Fruit fly (Drosophila melanogaster) whole organism, wandering third instar larva: ENCODE measurements around the gene CG6034.

Experiments
- Abd-B ChIP-seq: fragments of >200 bp; optimal IDR thresholded peaks from 2 replicates; lab custom pipeline; 2017; ENCODE audit warnings: missing biosample characterization, missing genetic modification characterization
- CG32264 ChIP-seq: fragments of 200-800 bp; sonication (Bioruptor generic); optimal IDR thresholded peaks from 2 replicates; lab custom pipeline; 2016; ENCODE audit warnings: missing biosample characterization, missing genetic modification characterization
- CG9705 ChIP-seq: fragments of 200-800 bp; sonication (Bioruptor generic); optimal IDR thresholded peaks from 2 replicates; lab custom pipeline; 2018; ENCODE audit warnings: missing biosample characterization, mild to moderate bottlenecking, missing genetic modification characterization
- CrebA ChIP-seq: fragments of 200-800 bp; sonication (Bioruptor generic); optimal IDR thresholded peaks from 2 replicates; lab custom pipeline; 2016; ENCODE audit warnings: missing biosample characterization, mild to moderate bottlenecking, missing genetic modification characterization, borderline replicate concordance
- Dfd ChIP-seq: fragments of >200 bp; optimal IDR thresholded peaks from 2 replicates; lab custom pipeline; 2017; ENCODE audit warnings: missing biosample characterization, missing genetic modification characterization
- Dif ChIP-seq: fragments of 200-275, 200-300 bp; sonication (Bioruptor generic); optimal IDR thresholded peaks from 2 replicates; lab custom pipeline; 2018; ENCODE audit warnings: missing biosample characterization, missing genetic modification characterization; ENCODE audit not compliant: partially characterized antibody
- GATAd ChIP-seq: sonication (Bioruptor generic); optimal IDR thresholded peaks from 2 replicates; lab custom pipeline; 2016; ENCODE audit warnings: missing biosample characterization, missing genetic modification characterization
- HLH106 ChIP-seq: fragments of 200-800 bp; optimal IDR thresholded peaks from 3 replicates; lab custom pipeline; 2019; ENCODE audit warnings: missing biosample characterization, mild to moderate bottlenecking, missing genetic modification characterization, moderate library complexity
- Hnf4 ChIP-seq: fragments of 200-800 bp; sonication (Bioruptor generic); optimal IDR thresholded peaks from 2 replicates; lab custom pipeline; 2016; ENCODE audit warnings: missing biosample characterization, mild to moderate bottlenecking, missing genetic modification characterization
- Hr78 ChIP-seq: fragments of >200 bp; optimal IDR thresholded peaks from 2 replicates; lab custom pipeline; 2017; ENCODE audit warnings: missing biosample characterization, missing genetic modification characterization
- Jra ChIP-seq: sonication (Bioruptor generic); optimal IDR thresholded peaks from 2 replicates; lab custom pipeline; 2016; ENCODE audit warnings: missing biosample characterization, missing genetic modification characterization
- Mio ChIP-seq: sonication (Bioruptor generic); optimal IDR thresholded peaks from 2 replicates; lab custom pipeline; 2016; ENCODE audit warnings: missing biosample characterization, missing genetic modification characterization
- Myc ChIP-seq: fragments of >200 bp; optimal IDR thresholded peaks from 2 replicates; lab custom pipeline; 2017
- N ChIP-seq: fragments of >200 bp; optimal IDR thresholded peaks from 2 replicates; lab custom pipeline; 2018; ENCODE audit warnings: missing biosample characterization, missing external identifiers, missing genetic modification characterization
- OdsH ChIP-seq: fragments of 200-800 bp; sonication (Bioruptor generic); optimal IDR thresholded peaks from 2 replicates; lab custom pipeline; 2016; ENCODE audit warnings: missing biosample characterization, mild to moderate bottlenecking, missing genetic modification characterization
- Rel ChIP-seq, 2 experiments: fragments of 200-800 bp; sonication (Bioruptor generic) in 1 of 2; optimal IDR thresholded peaks; 2 replicates in 1 of 2; 3 replicates in 1 of 2; lab custom pipeline; 2016 to 2019; ENCODE audit warnings: mild to moderate bottlenecking in 2 of 2, missing biosample characterization in 2 of 2, missing genetic modification characterization in 2 of 2, moderate library complexity in 1 of 2
- Sp1 ChIP-seq: fragments of 200-800 bp; sonication (Bioruptor generic); optimal IDR thresholded peaks from 3 replicates; lab custom pipeline; 2019; ENCODE audit warnings: missing biosample characterization, mild to moderate bottlenecking, missing genetic modification characterization, moderate library complexity
- Vsx2 ChIP-seq: fragments of 200-300, 225-300 bp; sonication (Bioruptor generic); optimal IDR thresholded peaks from 2 replicates; lab custom pipeline; 2018; ENCODE audit warnings: missing biosample characterization, missing genetic modification characterization; ENCODE audit not compliant: partially characterized antibody
- br ChIP-seq: fragments of 200-800 bp; sonication (Bioruptor generic); optimal IDR thresholded peaks from 2 replicates; lab custom pipeline; 2016; ENCODE audit warnings: missing biosample characterization, missing genetic modification characterization
- brk ChIP-seq: fragments of 200-800 bp; sonication (Bioruptor generic); optimal IDR thresholded peaks from 2 replicates; lab custom pipeline; 2016; ENCODE audit warnings: missing biosample characterization, mild to moderate bottlenecking, missing genetic modification characterization
- dl ChIP-seq, 2 experiments: fragments of 175-275, 200-275 bp in 1 of 2; fragments of 200-275 bp in 1 of 2; sonication (Bioruptor generic); optimal IDR thresholded peaks; lab custom pipeline; 2018; ENCODE audit warnings: mild to moderate bottlenecking in 2 of 2, missing biosample characterization in 2 of 2, missing genetic modification characterization in 2 of 2, moderate library complexity in 2 of 2; ENCODE audit not compliant: partially characterized antibody in 2 of 2, insufficient read depth in 1 of 2
- dmrt93B ChIP-seq: fragments of 200-800 bp; sonication (Bioruptor generic); optimal IDR thresholded peaks from 2 replicates; lab custom pipeline; 2018; ENCODE audit warnings: missing biosample characterization, mild to moderate bottlenecking, missing genetic modification characterization
- dsf ChIP-seq: sonication (Bioruptor generic); optimal IDR thresholded peaks from 2 replicates; lab custom pipeline; 2016; ENCODE audit warnings: missing biosample characterization, missing genetic modification characterization, borderline replicate concordance
- ey ChIP-seq: fragments of 200-800 bp; sonication (Bioruptor generic); optimal IDR thresholded peaks from 2 replicates; lab custom pipeline; 2016; ENCODE audit warnings: missing biosample characterization, missing genetic modification characterization
- foxo ChIP-seq, 2 experiments: fragments of 200-800 bp; sonication (Bioruptor generic); optimal IDR thresholded peaks; 2 replicates in 1 of 2; 3 replicates in 1 of 2; lab custom pipeline; 2016 to 2017; ENCODE audit warnings: missing biosample characterization in 2 of 2, missing genetic modification characterization in 2 of 2
- fru ChIP-seq: fragments of 200-800 bp; sonication (Bioruptor generic); optimal IDR thresholded peaks from 3 replicates; lab custom pipeline; 2016; ENCODE audit warnings: missing biosample characterization, mild to moderate bottlenecking, missing genetic modification characterization
- h ChIP-seq: fragments of 200-800 bp; sonication (Bioruptor generic); optimal IDR thresholded peaks from 3 replicates; lab custom pipeline; 2016; ENCODE audit warnings: missing biosample characterization, mild to moderate bottlenecking, missing genetic modification characterization
- jim ChIP-seq: fragments of 175-275, 200-325 bp; sonication (Bioruptor generic); optimal IDR thresholded peaks from 2 replicates; lab custom pipeline; 2016; ENCODE audit warnings: missing biosample characterization, mild to moderate bottlenecking, missing genetic modification characterization
- pan ChIP-seq: fragments of >200 bp; optimal IDR thresholded peaks from 2 replicates; lab custom pipeline; 2017
- psq ChIP-seq: fragments of 200-800 bp; sonication (Bioruptor generic); optimal IDR thresholded peaks from 3 replicates; lab custom pipeline; 2017; ENCODE audit warnings: missing biosample characterization, mild to moderate bottlenecking, missing genetic modification characterization, moderate library complexity
- rgr ChIP-seq: fragments of 200-800 bp; sonication (Bioruptor generic); optimal IDR thresholded peaks from 3 replicates; lab custom pipeline; 2016; ENCODE audit warnings: missing biosample characterization, mild to moderate bottlenecking, missing genetic modification characterization
- sage ChIP-seq: fragments of 200-800 bp; sonication (Bioruptor generic); optimal IDR thresholded peaks from 2 replicates; lab custom pipeline; 2016; ENCODE audit warnings: missing biosample characterization, mild to moderate bottlenecking, missing genetic modification characterization
- sv ChIP-seq: fragments of 200-800 bp; sonication (Bioruptor generic); optimal IDR thresholded peaks from 3 replicates; lab custom pipeline; 2016; ENCODE audit warnings: missing biosample characterization, missing genetic modification characterization
- tai ChIP-seq: sonication (Bioruptor generic); optimal IDR thresholded peaks from 2 replicates; lab custom pipeline; 2016; ENCODE audit warnings: missing biosample characterization, missing genetic modification characterization
- usp ChIP-seq: fragments of >200 bp; optimal IDR thresholded peaks from 2 replicates; lab custom pipeline; 2017; ENCODE audit warnings: missing biosample characterization, missing genetic modification characterization
- woc ChIP-seq: sonication (Bioruptor generic); optimal IDR thresholded peaks from 2 replicates; lab custom pipeline; 2016; ENCODE audit warnings: missing biosample characterization, mild to moderate bottlenecking, missing genetic modification characterization

Gene CG6034

DNA sequence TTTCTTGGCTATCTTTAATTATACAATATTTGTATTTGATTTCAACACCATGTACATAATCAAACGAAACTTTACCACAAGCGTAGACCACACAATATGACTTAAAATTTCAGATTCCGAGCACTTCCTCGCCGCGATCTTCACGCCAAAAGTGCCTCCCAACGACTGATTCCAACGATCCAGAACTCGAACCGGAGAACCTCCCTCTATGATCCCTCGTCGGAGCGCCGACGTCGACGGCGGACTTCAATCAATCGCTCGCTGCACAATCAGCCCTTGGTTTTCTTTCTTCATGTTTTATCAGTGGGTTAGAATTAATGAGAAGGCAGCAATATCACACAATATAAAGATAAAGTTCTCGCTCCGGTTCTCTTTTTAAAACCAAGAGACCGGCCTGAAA is 17.3 kb upstream of the CG6034 start, which contains the start of the genes Adgf-A and Adgf-A2:
TSS of gene Adgf-A (minus strand) at position 172 of the 400 bp plus-strand sequence.
TSS of gene Adgf-A2 (minus strand) at position 172 of the 400 bp plus-strand sequence.
- TF ChIP-seq Mio (GFP tag; lab: Kevin White, UChicago) (no peak), CG9705 (GFP tag; lab: Kevin White, UChicago) (no peak), psq (GFP tag; lab: Kevin White, UChicago) (no peak), Jra (GFP tag; lab: Kevin White, UChicago) (no peak), Rel (GFP tag; optimal IDR thresholded peaks at IDR 0.05; lab: Kevin White, UChicago) (no peak), Rel (tag; optimal IDR thresholded peaks at IDR 0.05; lab: Kevin White, UChicago) (no peak), Abd-B (no peak), ey (GFP tag; lab: Kevin White, UChicago) (no peak), pan (lab: Kevin White, UChicago) (no peak), GATAd (GFP tag; lab: Kevin White, UChicago) (no peak), sage (GFP tag; lab: Kevin White, UChicago) (no peak), Sp1 (GFP tag; lab: Kevin White, UChicago) (no peak), Vsx2 (GFP tag; lab: Kevin White, UChicago) (no peak), N (GFP tag; lab: Kevin White, UChicago) (no peak), usp (no peak), rgr (GFP tag; lab: Kevin White, UChicago) (no peak), dsf (GFP tag; lab: Kevin White, UChicago) (no peak)

- no peak for TF ChIP-seq Myc (lab: Kevin White, UChicago)
- no peak for TF ChIP-seq CrebA
- no peak for TF ChIP-seq h (GFP tag; lab: Kevin White, UChicago)
- TF ChIP-seq Jra (GFP tag; lab: Kevin White, UChicago): no peak
- no peak for TF ChIP-seq GATAd (GFP tag; lab: Kevin White, UChicago)
- TF ChIP-seq jim (GFP tag; lab: Kevin White, UChicago): no peak
- TF ChIP-seq Hr78 (GFP tag; lab: Kevin White, UChicago): no peak
- no peak for TF ChIP-seq Rel (GFP tag; optimal IDR thresholded peaks at IDR 0.05; lab: Kevin White, UChicago)
- TF ChIP-seq Rel (tag; optimal IDR thresholded peaks at IDR 0.05; lab: Kevin White, UChicago): no peak
- no peak for TF ChIP-seq brk (GFP tag; lab: Kevin White, UChicago)
- no peak for TF ChIP-seq br
- no peak for TF ChIP-seq Dif (GFP tag; lab: Kevin White, UChicago)
- no peak for TF ChIP-seq OdsH (GFP tag; lab: Kevin White, UChicago)
- TF ChIP-seq dmrt93B (GFP tag; lab: Kevin White, UChicago): no peak
- TF ChIP-seq sv: no peak
- TF ChIP-seq HLH106: no peak
- no peak for TF ChIP-seq Dfd (GFP tag; lab: Kevin White, UChicago)
- no peak for TF ChIP-seq Sp1 (GFP tag; lab: Kevin White, UChicago)
- no peak for TF ChIP-seq fru (GFP tag; lab: Kevin White, UChicago)
Observed at dm6 chr3L:17759072-17759747, 12.6 kb upstream of the CG6034 start, which contains the start of gene CG32181. CG32181 (plus strand) TSS chr3L:17759697.

DNA sequence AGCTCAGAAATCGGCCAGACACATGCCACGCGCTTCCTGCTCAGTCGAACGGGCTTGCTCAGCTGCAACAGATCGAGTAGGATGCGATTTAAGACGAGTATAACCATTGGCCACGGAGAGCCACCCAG is 11.3 kb upstream of the CG6034 start, which contains the start of gene CG32182:
TSS of gene CG32182 (plus strand) at position 29 of the 128 bp plus-strand sequence.
- TF ChIP-seq h (GFP tag; lab: Kevin White, UChicago): no peak
- no peak for TF ChIP-seq Hnf4
- no peak for TF ChIP-seq CrebA
- TF ChIP-seq usp: no peak
- no peak for TF ChIP-seq Hr78 (GFP tag; lab: Kevin White, UChicago)

DNA sequence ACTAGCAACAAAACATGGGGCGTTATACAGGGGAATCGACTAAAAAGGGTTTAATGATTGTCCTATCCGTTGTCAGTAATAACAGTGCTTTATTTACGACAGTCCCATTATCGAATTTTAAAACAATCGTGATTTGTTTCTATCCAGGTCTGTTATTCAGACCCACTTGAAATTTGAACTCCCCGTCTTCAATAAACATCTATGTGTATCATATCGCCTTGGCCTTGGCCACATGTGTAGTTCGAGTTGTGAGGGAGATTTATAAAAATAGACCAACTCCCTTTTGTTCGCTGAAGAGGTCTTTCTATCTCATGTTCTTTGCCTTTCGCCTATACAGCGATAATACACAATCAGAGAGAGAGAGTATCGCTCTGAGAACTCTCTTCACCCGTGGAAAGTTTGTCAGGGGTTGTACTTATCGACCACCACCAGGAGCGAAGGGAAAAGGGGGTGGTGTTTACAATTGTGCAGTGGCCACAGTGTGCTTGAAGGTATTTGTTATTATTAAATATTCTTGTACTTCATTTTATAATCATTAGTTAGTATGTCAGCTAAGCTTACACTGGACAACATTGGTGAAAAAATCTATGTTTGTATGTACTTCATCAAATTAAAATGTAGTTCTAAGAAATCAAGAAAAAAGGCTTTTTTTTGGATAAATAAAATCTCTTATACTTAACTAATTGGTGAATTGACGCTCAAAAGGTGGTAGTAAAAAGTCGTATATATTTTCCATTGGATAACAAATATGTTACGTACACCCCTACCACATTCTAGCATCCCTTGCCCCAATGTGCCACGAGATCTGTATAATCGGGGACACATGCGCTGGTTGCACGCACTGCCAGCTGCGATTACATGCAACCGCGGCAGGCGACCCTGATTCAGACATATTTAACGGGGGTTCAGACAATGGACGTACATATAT is 10.8 kb upstream of the CG6034 start:
- TF ChIP-seq HLH106: peak; percentile 67
- TF ChIP-seq pan (lab: Kevin White, UChicago): no peak
- TF ChIP-seq dmrt93B (GFP tag; lab: Kevin White, UChicago): peak; percentile 57
- no peak for TF ChIP-seq tai (GFP tag; lab: Kevin White, UChicago)
- TF ChIP-seq Abd-B: no peak
- peak; percentile 77 for TF ChIP-seq fru (GFP tag; lab: Kevin White, UChicago)
- TF ChIP-seq N (GFP tag; lab: Kevin White, UChicago): no peak
- no peak for TF ChIP-seq jim (GFP tag; lab: Kevin White, UChicago)
- TF ChIP-seq Dif (GFP tag; lab: Kevin White, UChicago): peak; percentile 43
- TF ChIP-seq woc (GFP tag; lab: Kevin White, UChicago): peak; percentile 65
- TF ChIP-seq CG32264 (GFP tag; lab: Kevin White, UChicago): peak; percentile 3
- TF ChIP-seq brk (GFP tag; lab: Kevin White, UChicago): no peak
- peak; percentile 16 for TF ChIP-seq Hnf4
- peak; percentile 55 for TF ChIP-seq rgr (GFP tag; lab: Kevin White, UChicago)
- TF ChIP-seq foxo (GFP tag; optimal IDR thresholded peaks at IDR 0.05; lab: Kevin White, UChicago): peak in 1 of 2 experiments; percentile 76
- no peak for TF ChIP-seq CrebA
- TF ChIP-seq OdsH (GFP tag; lab: Kevin White, UChicago): peak; percentile 71
- peak in 1 of 2 experiments; percentile 53 for TF ChIP-seq dl (GFP tag; optimal IDR thresholded peaks at IDR 0.05; lab: Kevin White, UChicago; ENCODE audit: insufficient read depth in 1 of 2, partially characterized antibody in 2 of 2)
- peak; percentile 50 for TF ChIP-seq psq (GFP tag; lab: Kevin White, UChicago)
- TF ChIP-seq CG9705 (GFP tag; lab: Kevin White, UChicago): peak; percentile 27
- TF ChIP-seq br: peak; percentile 56
- peak; percentile 67 for TF ChIP-seq Sp1 (GFP tag; lab: Kevin White, UChicago)
- peak; percentile 73 for TF ChIP-seq h (GFP tag; lab: Kevin White, UChicago)
- TF ChIP-seq sv: peak; percentile 34
- peak; percentile 45 for TF ChIP-seq ey (GFP tag; lab: Kevin White, UChicago)
